Worm (Caenorhabditis elegans) whole organism, L2 larva: ENCODE measurements around the gene lips-12.

Source experiments
- F13H6.1 ChIP-seq: sonication (generic microtip); optimal IDR thresholded peaks from 2 replicates; lab custom pipeline; 2016; ENCODE audit warnings: missing genetic modification characterization, missing compliant biosample characterization
- R02D3.7 ChIP-seq: fragments of 150-350 bp; optimal IDR thresholded peaks from 2 replicates; lab custom pipeline; 2014; ENCODE audit warnings: missing biosample characterization, missing genetic modification characterization
- Y55F3AM.14 ChIP-seq: fragments of 200-800 bp; sonication (Bioruptor generic); optimal IDR thresholded peaks from 2 replicates; lab custom pipeline; 2018; ENCODE audit warnings: mild to moderate bottlenecking, missing genetic modification characterization, missing compliant biosample characterization
- ZK546.5 ChIP-seq: sonication (generic microtip); optimal IDR thresholded peaks from 2 replicates; lab custom pipeline; 2017; ENCODE audit warnings: missing biosample characterization, missing genetic modification characterization
- alr-1 ChIP-seq: fragments of 150-350 bp; optimal IDR thresholded peaks from 2 replicates; lab custom pipeline; 2014; ENCODE audit warnings: missing biosample characterization, missing genetic modification characterization
- aly-2 ChIP-seq: fragments of 150-350 bp; optimal IDR thresholded peaks from 2 replicates; lab custom pipeline; 2014; ENCODE audit warnings: missing biosample characterization, missing genetic modification characterization
- ama-1 ChIP-seq: fragments of 150-350 bp; optimal IDR thresholded peaks from 2 replicates; lab custom pipeline; 2018; ENCODE audit warnings: inconsistent platforms
- blmp-1 ChIP-seq: sonication (generic microtip); optimal IDR thresholded peaks from 2 replicates; lab custom pipeline; 2017; ENCODE audit warnings: missing genetic modification characterization, mild to moderate bottlenecking, missing compliant biosample characterization, antibody characterized with exemption, moderate library complexity; ENCODE audit not compliant: insufficient read depth
- ceh-16 ChIP-seq: fragments of 150-350 bp; optimal IDR thresholded peaks from 2 replicates; lab custom pipeline; 2014; ENCODE audit warnings: missing biosample characterization, missing genetic modification characterization
- ceh-82 ChIP-seq: fragments of 150-350 bp; optimal IDR thresholded peaks from 2 replicates; lab custom pipeline; 2014; ENCODE audit warnings: missing biosample characterization, missing genetic modification characterization
- crh-2 ChIP-seq: sonication (generic microtip); optimal IDR thresholded peaks from 2 replicates; lab custom pipeline; 2017; ENCODE audit warnings: missing biosample characterization, missing genetic modification characterization
- dmd-4 ChIP-seq: sonication (generic microtip); optimal IDR thresholded peaks from 2 replicates; lab custom pipeline; 2017; ENCODE audit warnings: missing biosample characterization, missing genetic modification characterization
- elt-3 ChIP-seq: sonication (generic microtip); optimal IDR thresholded peaks from 2 replicates; lab custom pipeline; 2017; ENCODE audit warnings: missing biosample characterization, missing genetic modification characterization
- fos-1 ChIP-seq: fragments of 150-350 bp; optimal IDR thresholded peaks from 2 replicates; lab custom pipeline; 2014; ENCODE audit warnings: missing biosample characterization, missing genetic modification characterization
- gmeb-1 ChIP-seq: fragments of 150-350 bp; optimal IDR thresholded peaks from 2 replicates; lab custom pipeline; 2014; ENCODE audit warnings: missing biosample characterization, missing genetic modification characterization
- lin-11 ChIP-seq: fragments of 150-350 bp; sonication (generic microtip); optimal IDR thresholded peaks from 2 replicates; lab custom pipeline; 2014; ENCODE audit warnings: missing biosample characterization, missing genetic modification characterization, inconsistent platforms, mixed read lengths
- lin-39 ChIP-seq: fragments of 150-350 bp; optimal IDR thresholded peaks from 2 replicates; lab custom pipeline; 2014; ENCODE audit warnings: missing biosample characterization, missing genetic modification reagents, missing genetic modification characterization
- lsy-2 ChIP-seq, 2 experiments: fragments of 150-350 bp in 1 of 2; sonication (generic microtip) in 1 of 2; optimal IDR thresholded peaks; 2 replicates each; lab custom pipeline; 2014 to 2017; ENCODE audit warnings: missing biosample characterization in 2 of 2, missing genetic modification characterization in 2 of 2
- mbf-1 ChIP-seq: sonication (generic microtip); optimal IDR thresholded peaks from 2 replicates; lab custom pipeline; 2017; ENCODE audit warnings: missing biosample characterization, missing genetic modification characterization
- nhr-12 ChIP-seq: fragments of 150-350 bp; optimal IDR thresholded peaks from 2 replicates; lab custom pipeline; 2014; ENCODE audit warnings: missing biosample characterization, missing genetic modification characterization
- nhr-129 ChIP-seq: fragments of 150-350 bp; optimal IDR thresholded peaks from 2 replicates; lab custom pipeline; 2014; ENCODE audit warnings: missing biosample characterization, missing genetic modification characterization
- nhr-21 ChIP-seq: fragments of 150-350 bp; optimal IDR thresholded peaks from 2 replicates; lab custom pipeline; 2014; ENCODE audit warnings: missing biosample characterization, missing genetic modification characterization
- nhr-23 ChIP-seq: fragments of 150-350 bp; optimal IDR thresholded peaks from 2 replicates; lab custom pipeline; 2014; ENCODE audit warnings: missing biosample characterization, missing genetic modification reagents, missing genetic modification characterization
- nhr-25 ChIP-seq: fragments of 150-350 bp; sonication (generic microtip); optimal IDR thresholded peaks from 3 replicates; lab custom pipeline; 2014; ENCODE audit warnings: missing biosample characterization, missing genetic modification characterization
- nhr-77 ChIP-seq: fragments of 150-350 bp; optimal IDR thresholded peaks from 2 replicates; lab custom pipeline; 2014; ENCODE audit warnings: missing biosample characterization, missing genetic modification characterization
- peb-1 ChIP-seq: fragments of 150-350 bp; optimal IDR thresholded peaks from 2 replicates; lab custom pipeline; 2014; ENCODE audit warnings: missing biosample characterization, missing genetic modification characterization
- sem-4 ChIP-seq: fragments of 150-350 bp; optimal IDR thresholded peaks from 2 replicates; lab custom pipeline; 2014; ENCODE audit warnings: missing biosample characterization, missing genetic modification reagents, missing genetic modification characterization
- sma-3 ChIP-seq: sonication (generic microtip); optimal IDR thresholded peaks from 2 replicates; lab custom pipeline; 2016; ENCODE audit warnings: missing genetic modification reagents, missing genetic modification characterization, missing compliant biosample characterization
- sma-9 ChIP-seq, 2 experiments: fragments of 150-350 bp in 1 of 2; sonication (generic microtip) in 1 of 2; optimal IDR thresholded peaks; 2 replicates each; lab custom pipeline; 2014 to 2016; ENCODE audit warnings: missing genetic modification characterization in 2 of 2, mild to moderate bottlenecking in 1 of 2, missing biosample characterization in 1 of 2, missing compliant biosample characterization in 1 of 2, missing genetic modification reagents in 1 of 2, moderate library complexity in 1 of 2
- snpc-4 ChIP-seq: fragments of 150-350 bp; optimal IDR thresholded peaks from 2 replicates; lab custom pipeline; 2014; ENCODE audit warnings: missing biosample characterization, missing genetic modification characterization
- unc-39 ChIP-seq: fragments of 150-350 bp; optimal IDR thresholded peaks from 2 replicates; lab custom pipeline; 2014; ENCODE audit warnings: missing biosample characterization, missing genetic modification characterization
- unc-62 ChIP-seq: fragments of 150-350 bp; optimal IDR thresholded peaks from 2 replicates; lab custom pipeline; 2014; ENCODE audit warnings: missing biosample characterization, missing genetic modification reagents, missing genetic modification characterization
- zag-1 ChIP-seq: fragments of 150-350 bp; optimal IDR thresholded peaks from 2 replicates; lab custom pipeline; 2014; ENCODE audit warnings: missing biosample characterization, missing genetic modification characterization
- ztf-1 ChIP-seq: fragments of 200-800 bp; sonication (Bioruptor generic); conservative IDR thresholded peaks from 2 replicates; pipeline ENCODE4 v1.3.6; 2022; ENCODE audit warnings: missing genetic modification characterization, missing compliant biosample characterization
- ztf-4 ChIP-seq: fragments of 150-350 bp; optimal IDR thresholded peaks from 2 replicates; lab custom pipeline; 2014; ENCODE audit warnings: missing biosample characterization, missing genetic modification characterization

Gene lips-12

DNA sequence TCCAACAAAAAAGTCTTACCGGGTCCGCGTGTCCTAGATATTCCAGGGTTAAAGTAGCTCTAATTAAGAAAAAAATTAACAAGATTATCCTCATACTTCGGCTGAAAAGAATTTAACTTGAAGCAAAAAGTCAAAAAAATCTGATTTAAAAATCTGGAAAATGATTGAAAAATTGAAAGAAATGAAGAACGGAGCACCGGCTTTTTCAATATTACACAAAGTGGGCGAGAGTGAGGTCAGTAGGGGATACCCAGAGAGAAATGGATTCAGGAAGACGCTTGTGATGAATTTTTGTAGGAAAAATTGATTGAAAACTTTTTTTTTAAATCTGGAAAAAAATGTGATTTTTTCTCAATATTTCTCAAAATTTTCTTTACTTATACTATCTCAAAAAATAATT is 13.3 kb downstream of the lips-12 start, which contains the start of gene pho-14:
TSS of gene pho-14 (minus strand) at position 101 of the 400 bp plus-strand sequence.
- no peak for TF ChIP-seq nhr-23 (tag; lab: Kevin White, UChicago)

DNA sequence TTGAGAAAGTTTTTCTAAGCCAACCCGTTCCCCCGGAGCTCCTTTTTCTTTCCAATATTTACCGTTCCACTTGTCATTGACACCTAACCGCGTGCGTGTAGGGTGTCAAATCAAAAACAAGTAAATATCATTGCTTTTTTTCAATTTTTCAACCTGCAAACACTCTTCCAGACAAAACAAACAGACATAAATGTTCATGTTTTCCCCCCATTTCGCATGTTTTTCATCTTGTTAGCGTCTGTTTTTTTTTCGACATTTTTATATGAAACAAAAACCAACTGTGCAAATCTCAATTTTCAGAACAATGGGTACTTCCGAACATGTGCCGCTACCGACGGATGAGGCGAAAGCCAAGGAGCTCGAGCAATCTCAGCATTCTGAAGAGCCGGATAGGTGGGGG is 22.3 kb downstream of the lips-12 start, which contains the start of gene snf-3:
TSS of gene snf-3 (plus strand) at position 301 of the 400 bp plus-strand sequence.
- no peak for TF ChIP-seq dmd-4 (tag; lab: Kevin White, UChicago)
- TF ChIP-seq ztf-1 = no peak
- TF ChIP-seq ceh-16 (tag; lab: Kevin White, UChicago) = no peak
- no peak for TF ChIP-seq nhr-77 (tag; lab: Kevin White, UChicago)
- TF ChIP-seq nhr-12 (tag; lab: Kevin White, UChicago) = no peak
- TF ChIP-seq sma-9 (GFP tag; optimal IDR thresholded peaks at IDR 0.05; lab: Kevin White, UChicago) = no peak
- no peak for TF ChIP-seq sma-9 (tag; optimal IDR thresholded peaks at IDR 0.05; lab: Kevin White, UChicago)
- TF ChIP-seq nhr-25 (tag; lab: Kevin White, UChicago) = no peak

DNA sequence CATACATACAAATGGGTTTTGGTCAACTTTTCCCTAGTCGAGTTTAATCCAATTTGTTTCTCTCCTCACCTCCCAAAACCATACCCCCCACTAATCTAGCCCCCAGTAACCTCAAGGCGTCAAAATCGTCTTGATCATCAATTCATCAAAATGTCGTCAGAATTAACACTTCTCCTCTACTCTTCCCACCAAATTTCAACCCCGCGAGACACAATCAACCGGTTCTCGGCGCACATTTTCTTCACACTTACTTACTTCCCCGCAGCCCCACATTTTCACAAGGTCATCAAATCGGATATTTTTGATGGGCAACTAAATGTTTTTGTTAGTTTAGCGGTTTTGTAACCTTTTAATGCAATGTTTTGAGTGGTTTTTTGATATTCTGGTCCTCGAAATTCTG is 23.3 kb downstream of the lips-12 start:
- no peak for TF ChIP-seq nhr-21 (tag; lab: Kevin White, UChicago)
- TF ChIP-seq unc-39 = no peak
- TF ChIP-seq lsy-2 (tag; optimal IDR thresholded peaks at IDR 0.05; lab: Kevin White, UChicago) = no peak
- no peak for TF ChIP-seq lin-39 (tag; lab: Kevin White, UChicago)
- TF ChIP-seq elt-3 = no peak
- TF ChIP-seq F13H6.1 (tag; lab: Kevin White, UChicago) = no peak
- TF ChIP-seq unc-62 (GFP tag; lab: Kevin White, UChicago) = no peak
- TF ChIP-seq dmd-4 (tag; lab: Kevin White, UChicago) = no peak
- no peak for TF ChIP-seq mbf-1 (tag; lab: Kevin White, UChicago)
- TF ChIP-seq lin-11 (tag; lab: Kevin White, UChicago) = no peak
- TF ChIP-seq ztf-4 (tag; lab: Kevin White, UChicago) = no peak
- TF ChIP-seq R02D3.7 = no peak
- peak; percentile 59 for TF ChIP-seq nhr-25 (tag; lab: Kevin White, UChicago)
- no peak for TF ChIP-seq sma-9 (GFP tag; optimal IDR thresholded peaks at IDR 0.05; lab: Kevin White, UChicago)
- TF ChIP-seq sma-9 (tag; optimal IDR thresholded peaks at IDR 0.05; lab: Kevin White, UChicago) = no peak
- no peak for TF ChIP-seq sem-4 (tag; lab: Kevin White, UChicago)
- no peak for TF ChIP-seq nhr-23 (tag; lab: Kevin White, UChicago)
- TF ChIP-seq blmp-1 = peak; percentile 0
- no peak for TF ChIP-seq ama-1
- TF ChIP-seq snpc-4 (tag; lab: Kevin White, UChicago) = peak; percentile 33
- no peak for TF ChIP-seq aly-2 (tag; lab: Kevin White, UChicago)
- TF ChIP-seq nhr-129 (tag; lab: Kevin White, UChicago) = peak; percentile 10
- TF ChIP-seq gmeb-1 (tag; lab: Kevin White, UChicago) = no peak
- TF ChIP-seq zag-1 = no peak
- no peak for TF ChIP-seq ZK546.5 (tag; lab: Kevin White, UChicago)
- TF ChIP-seq crh-2 = no peak
- TF ChIP-seq fos-1 (tag; lab: Kevin White, UChicago) = no peak
- TF ChIP-seq ceh-82 (tag; lab: Kevin White, UChicago) = no peak
- TF ChIP-seq, all 48 proteins: peak for 4

DNA sequence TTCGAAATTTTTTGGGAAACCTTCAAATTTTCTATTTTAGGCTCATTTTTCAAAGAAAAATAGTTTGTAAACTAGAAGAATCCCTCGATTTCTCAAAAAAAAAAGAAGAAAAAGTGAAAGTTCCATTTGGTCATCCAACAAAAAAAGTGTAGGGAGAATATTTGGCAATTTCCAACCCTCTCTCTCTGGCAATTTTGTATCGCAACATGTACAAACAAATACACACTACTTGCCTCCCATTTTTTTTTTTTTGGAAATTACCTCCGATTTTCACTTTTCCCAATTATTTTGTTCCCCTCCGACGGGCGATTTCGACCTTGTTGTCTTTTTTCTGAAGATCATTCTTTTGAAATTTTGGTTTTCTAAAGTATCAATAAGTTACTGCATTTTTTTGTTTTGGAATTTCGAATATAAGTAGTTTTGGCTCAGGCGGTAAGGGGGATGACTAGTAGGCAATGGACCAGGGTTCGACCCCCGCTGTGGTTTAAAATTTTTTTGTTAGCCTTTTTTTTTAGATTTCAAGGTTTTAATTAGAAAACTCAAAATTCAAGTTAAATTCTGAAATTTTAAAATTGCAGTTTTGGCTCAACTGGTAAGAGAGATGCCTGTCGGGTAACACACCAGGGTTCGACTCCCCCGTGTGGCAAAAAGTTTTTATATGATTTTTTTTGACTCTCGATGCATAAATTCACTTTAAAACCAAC is 25.4 kb downstream of the lips-12 start:
- TF ChIP-seq F13H6.1 (tag; lab: Kevin White, UChicago) = peak; percentile 2
- TF ChIP-seq nhr-25 (tag; lab: Kevin White, UChicago) = peak; percentile 67
- no peak for TF ChIP-seq peb-1 (tag; lab: Kevin White, UChicago)
- no peak for TF ChIP-seq sma-3 (GFP tag; lab: Kevin White, UChicago)
- no peak for TF ChIP-seq dmd-4 (tag; lab: Kevin White, UChicago)
- TF ChIP-seq blmp-1 = peak; percentile 51
- no peak for TF ChIP-seq Y55F3AM.14 (GFP tag; lab: Kevin White, UChicago)
- TF ChIP-seq nhr-23 (tag; lab: Kevin White, UChicago) = no peak
- no peak for TF ChIP-seq alr-1 (tag; lab: Kevin White, UChicago)
- no peak for TF ChIP-seq nhr-12 (tag; lab: Kevin White, UChicago)
- no peak for TF ChIP-seq mbf-1 (tag; lab: Kevin White, UChicago)
